Fruit fly (Drosophila melanogaster) whole organism, embryonic: ENCODE results near the gene CG10019.

Source experiments
- Atf3 ChIP-seq: fragments of 200-800 bp; sonication (Bioruptor generic); optimal IDR thresholded peaks from 3 replicates; lab custom pipeline; 2016; ENCODE audit warnings: missing biosample characterization, missing genetic modification characterization
- Atf6 ChIP-seq: fragments of 200-800 bp; sonication (Bioruptor generic); IDR thresholded peaks from 2 replicates; pipeline ENCODE4 v1.3.6; 2022; ENCODE audit warnings: missing biosample characterization, missing genetic modification characterization
- Blimp-1 ChIP-seq: fragments of 200-800 bp; sonication (Bioruptor generic); optimal IDR thresholded peaks from 3 replicates; lab custom pipeline; 2018; ENCODE audit warnings: missing biosample characterization, missing genetic modification characterization, mild to moderate bottlenecking, moderate library complexity, missing genetic modification reagents
- CG10366 ChIP-seq: fragments of 200-800 bp; sonication (Bioruptor generic); IDR thresholded peaks from 2 replicates; pipeline ENCODE4 v1.3.6; 2022; ENCODE audit warnings: missing biosample characterization, missing genetic modification characterization
- CG11560 ChIP-seq: fragments of 200-800 bp; sonication (Bioruptor generic); IDR thresholded peaks from 3 replicates; pipeline ENCODE4 v1.3.6; 2022; ENCODE audit warnings: missing biosample characterization, missing genetic modification characterization
- CG11696 ChIP-seq: fragments of 200-800 bp; sonication (Bioruptor generic); IDR thresholded peaks from 2 replicates; pipeline ENCODE4 v1.3.6; 2022; ENCODE audit warnings: missing biosample characterization, missing genetic modification characterization
- CG12219 ChIP-seq: fragments of 200-800 bp; sonication (Bioruptor generic); optimal IDR thresholded peaks from 3 replicates; lab custom pipeline; 2018; ENCODE audit warnings: missing biosample characterization, mild to moderate bottlenecking, missing genetic modification characterization
- CG15073 ChIP-seq: fragments of 200-800 bp; sonication (Bioruptor generic); optimal IDR thresholded peaks from 2 replicates; lab custom pipeline; 2016; ENCODE audit warnings: missing biosample characterization, missing genetic modification characterization
- CG15696 ChIP-seq: fragments of 200-800 bp; sonication (Bioruptor generic); optimal IDR thresholded peaks from 2 replicates; lab custom pipeline; 2019; ENCODE audit warnings: missing biosample characterization, mild to moderate bottlenecking, missing genetic modification characterization, moderate library complexity
- CG17328 ChIP-seq: fragments of 200-800 bp; sonication (Bioruptor generic); IDR thresholded peaks from 2 replicates; pipeline ENCODE4 v1.3.6; 2022; ENCODE audit warnings: missing biosample characterization, missing genetic modification characterization
- CG18262 ChIP-seq: fragments of 200-800 bp; optimal IDR thresholded peaks from 3 replicates; lab custom pipeline; 2019; ENCODE audit warnings: missing biosample characterization, mild to moderate bottlenecking, missing genetic modification characterization, moderate library complexity
- CG30403 ChIP-seq: fragments of 200-800 bp; sonication (Bioruptor generic); optimal IDR thresholded peaks from 3 replicates; lab custom pipeline; 2016; ENCODE audit warnings: missing biosample characterization, missing genetic modification characterization
- CG31441 ChIP-seq: fragments of 200-800 bp; sonication (Bioruptor generic); IDR thresholded peaks from 2 replicates; pipeline ENCODE4 v1.3.6; 2022; ENCODE audit warnings: missing biosample characterization, missing genetic modification characterization
- CG3163 ChIP-seq: fragments of 200-800 bp; sonication (Bioruptor generic); optimal IDR thresholded peaks from 3 replicates; lab custom pipeline; 2016; ENCODE audit warnings: missing biosample characterization, missing genetic modification characterization
- CG32532 ChIP-seq: fragments of 200-800 bp; sonication (Bioruptor generic); IDR thresholded peaks from 2 replicates; pipeline ENCODE4 v1.3.6; 2022; ENCODE audit warnings: missing biosample characterization, missing genetic modification characterization
- CG32772 ChIP-seq: fragments of 200-800 bp; sonication (Bioruptor generic); IDR thresholded peaks from 2 replicates; pipeline ENCODE4 v1.3.6; 2022; ENCODE audit warnings: missing biosample characterization, missing genetic modification characterization
- CG4404 ChIP-seq: fragments of 200-800 bp; sonication (Bioruptor generic); IDR thresholded peaks from 2 replicates; pipeline ENCODE4 v1.3.6; 2022; ENCODE audit warnings: missing biosample characterization, missing genetic modification characterization
- CG4707 ChIP-seq: fragments of 200-800 bp; sonication (Bioruptor generic); optimal IDR thresholded peaks from 2 replicates; lab custom pipeline; 2018; ENCODE audit warnings: missing biosample characterization, mild to moderate bottlenecking, missing genetic modification characterization, moderate library complexity
- CG5245 ChIP-seq: fragments of 200-800 bp; sonication (Bioruptor generic); optimal IDR thresholded peaks from 3 replicates; lab custom pipeline; 2016; ENCODE audit warnings: missing biosample characterization, missing genetic modification characterization
- CG6254 ChIP-seq: fragments of 200-800 bp; sonication (Bioruptor generic); optimal IDR thresholded peaks from 3 replicates; lab custom pipeline; 2017; ENCODE audit warnings: mild to moderate bottlenecking, missing biosample characterization, missing genetic modification reagents, missing genetic modification characterization
- CG8089 ChIP-seq: fragments of 200-800 bp; sonication (Bioruptor generic); optimal IDR thresholded peaks from 3 replicates; lab custom pipeline; 2016; ENCODE audit warnings: missing biosample characterization, missing genetic modification characterization
- CkIIα-i1 ChIP-seq: fragments of 200-800 bp; sonication (Bioruptor generic); IDR thresholded peaks from 2 replicates; pipeline ENCODE4 v1.3.6; 2022; ENCODE audit warnings: missing biosample characterization, missing genetic modification characterization
- Dref ChIP-seq: fragments of 200-800 bp; sonication (Bioruptor generic); IDR thresholded peaks from 2 replicates; pipeline ENCODE4 v1.3.6; 2022; ENCODE audit warnings: missing biosample characterization, missing genetic modification characterization
- E2f1 ChIP-seq: fragments of 200-800 bp; sonication (Bioruptor generic); IDR thresholded peaks from 2 replicates; pipeline ENCODE4 v1.3.6; 2022; ENCODE audit warnings: missing biosample characterization, missing genetic modification characterization
- Fer1 ChIP-seq: fragments of 200-800 bp; sonication (Bioruptor generic); optimal IDR thresholded peaks from 2 replicates; lab custom pipeline; 2017; ENCODE audit warnings: missing biosample characterization, mild to moderate bottlenecking, missing genetic modification characterization
- GATAe ChIP-seq: fragments of 200-800 bp; sonication (Bioruptor generic); conservative IDR thresholded peaks from 2 replicates; pipeline ENCODE4 v1.3.6; 2022; ENCODE audit warnings: missing biosample characterization, missing genetic modification characterization
- HHEX ChIP-seq: fragments of 200-800 bp; sonication (Bioruptor generic); optimal IDR thresholded peaks from 3 replicates; lab custom pipeline; 2017; ENCODE audit warnings: missing biosample characterization, mild to moderate bottlenecking, missing genetic modification characterization, missing genetic modification reagents
- Hr51 ChIP-seq, 2 experiments: fragments of 200-800 bp; sonication (Bioruptor generic); optimal IDR thresholded peaks; 2 replicates in 1 of 2; 3 replicates in 1 of 2; lab custom pipeline; 2016 to 2018; ENCODE audit warnings: missing biosample characterization in 2 of 2, missing genetic modification characterization in 2 of 2, mild to moderate bottlenecking in 1 of 2, moderate library complexity in 1 of 2
- Kr ChIP-seq: fragments of 200-800 bp; sonication (Bioruptor generic); optimal IDR thresholded peaks from 2 replicates; lab custom pipeline; 2017; ENCODE audit warnings: missing biosample characterization, mild to moderate bottlenecking, missing genetic modification characterization
- Spps ChIP-seq: fragments of 200-800 bp; sonication (Bioruptor generic); optimal IDR thresholded peaks from 2 replicates; lab custom pipeline; 2018; ENCODE audit warnings: missing biosample characterization, mild to moderate bottlenecking, missing genetic modification characterization
- Ssrp ChIP-seq: fragments of 200-800 bp; sonication (Bioruptor generic); optimal IDR thresholded peaks from 2 replicates; lab custom pipeline; 2018; ENCODE audit warnings: missing biosample characterization, mild to moderate bottlenecking, missing genetic modification characterization, moderate library complexity
- bcd ChIP-seq: fragments of 200-800 bp; sonication (Bioruptor generic); optimal IDR thresholded peaks from 2 replicates; lab custom pipeline; 2017; ENCODE audit warnings: missing biosample characterization, mild to moderate bottlenecking, missing genetic modification characterization
- bsh ChIP-seq, 2 experiments: fragments of 200-800 bp; sonication (Bioruptor generic); optimal IDR thresholded peaks; 2 replicates each; lab custom pipeline; 2017 to 2018; ENCODE audit warnings: mild to moderate bottlenecking in 2 of 2, missing biosample characterization in 2 of 2, missing genetic modification characterization in 2 of 2, moderate library complexity in 1 of 2
- cad ChIP-seq: fragments of >200 bp; optimal IDR thresholded peaks from 2 replicates; lab custom pipeline; 2017; ENCODE audit warnings: missing biosample characterization, missing genetic modification characterization
- cg ChIP-seq: fragments of 200-800 bp; sonication (Bioruptor generic); optimal IDR thresholded peaks from 3 replicates; lab custom pipeline; 2019; ENCODE audit warnings: missing biosample characterization, mild to moderate bottlenecking, missing genetic modification characterization, moderate library complexity
- corto ChIP-seq: fragments of 200-800 bp; sonication (Bioruptor generic); optimal IDR thresholded peaks from 2 replicates; lab custom pipeline; 2016; ENCODE audit warnings: missing biosample characterization, mild to moderate bottlenecking, missing genetic modification characterization, moderate library complexity
- crp ChIP-seq, 2 experiments: fragments of 200-800 bp; sonication (Bioruptor generic); optimal IDR thresholded peaks; 2 replicates in 1 of 2; 3 replicates in 1 of 2; lab custom pipeline; 2017; ENCODE audit warnings: missing biosample characterization in 2 of 2, missing genetic modification characterization in 2 of 2, mild to moderate bottlenecking in 1 of 2, moderate library complexity in 1 of 2
- dmrt11E ChIP-seq: fragments of 200-800 bp; sonication (Bioruptor generic); optimal IDR thresholded peaks from 3 replicates; lab custom pipeline; 2018; ENCODE audit warnings: missing biosample characterization, mild to moderate bottlenecking, missing genetic modification characterization, moderate library complexity
- fu2 ChIP-seq: fragments of 200-800 bp; sonication (Bioruptor generic); optimal IDR thresholded peaks from 2 replicates; lab custom pipeline; 2016; ENCODE audit warnings: missing biosample characterization, missing genetic modification characterization
- grn ChIP-seq: fragments of 200-800 bp; sonication (Bioruptor generic); optimal IDR thresholded peaks from 3 replicates; lab custom pipeline; 2017; ENCODE audit warnings: missing biosample characterization, missing genetic modification characterization
- gsb ChIP-seq: fragments of 200-800 bp; sonication (Bioruptor generic); IDR thresholded peaks from 2 replicates; pipeline ENCODE4 v1.3.6; 2022; ENCODE audit warnings: missing biosample characterization, missing genetic modification characterization
- gsb-n ChIP-seq: fragments of 200-800 bp; sonication (Bioruptor generic); optimal IDR thresholded peaks from 3 replicates; lab custom pipeline; 2018; ENCODE audit warnings: missing biosample characterization, mild to moderate bottlenecking, missing genetic modification characterization
- lilli ChIP-seq: fragments of 200-800 bp; sonication (Bioruptor generic); optimal IDR thresholded peaks from 3 replicates; lab custom pipeline; 2016; ENCODE audit warnings: missing biosample characterization, missing genetic modification characterization
- nmo ChIP-seq: fragments of 200-800 bp; sonication (Bioruptor generic); optimal IDR thresholded peaks from 2 replicates; lab custom pipeline; 2018; ENCODE audit warnings: missing biosample characterization, mild to moderate bottlenecking, missing genetic modification characterization, moderate library complexity
- nom ChIP-seq: fragments of 200-800 bp; sonication (Bioruptor generic); optimal IDR thresholded peaks from 2 replicates; lab custom pipeline; 2017; ENCODE audit warnings: missing biosample characterization, missing genetic modification characterization, mild to moderate bottlenecking, moderate library complexity, missing genetic modification reagents
- p53 ChIP-seq: fragments of 200-800 bp; sonication (Bioruptor generic); optimal IDR thresholded peaks from 2 replicates; lab custom pipeline; 2016; ENCODE audit warnings: missing biosample characterization, missing genetic modification characterization
- pita ChIP-seq: fragments of 200-800 bp; sonication (Bioruptor generic); optimal IDR thresholded peaks from 2 replicates; lab custom pipeline; 2017; ENCODE audit warnings: missing biosample characterization, mild to moderate bottlenecking, missing genetic modification characterization
- pzg ChIP-seq: fragments of 200-800 bp; sonication (Bioruptor generic); optimal IDR thresholded peaks from 3 replicates; lab custom pipeline; 2018; ENCODE audit warnings: missing biosample characterization, mild to moderate bottlenecking, missing genetic modification characterization, moderate library complexity
- sens ChIP-seq: fragments of 200-800 bp; sonication (Bioruptor generic); peaks from one replicate; lab custom pipeline; 2016; ENCODE audit warnings: missing biosample characterization, missing genetic modification characterization
- trem ChIP-seq: fragments of 200-800 bp; optimal IDR thresholded peaks from 3 replicates; lab custom pipeline; 2019; ENCODE audit warnings: missing biosample characterization, mild to moderate bottlenecking, missing genetic modification characterization, moderate library complexity

The CG10019 gene

dm6 chr2L:3791629-3792028 lies 61.4 kb downstream of the CG10019 start (continued):
- TF ChIP-seq CG4707 (GFP tag; lab: Kevin White, UChicago): peak; percentile 20
- no peak for TF ChIP-seq crp (GFP tag; optimal IDR thresholded peaks at IDR 0.05; lab: Kevin White, UChicago)
- TF ChIP-seq trem (tag; lab: Kevin White, UChicago): no peak
- TF ChIP-seq GATAe (GFP tag; lab: Robert Waterston, UW): peak; percentile 91
- TF ChIP-seq dmrt11E: no peak
- no peak for TF ChIP-seq Ssrp
- no peak for TF ChIP-seq Hr51 (GFP tag; optimal IDR thresholded peaks at IDR 0.05; lab: Kevin White, UChicago)
- TF ChIP-seq sens (GFP tag; lab: Kevin White, UChicago): no peak
- no peak for TF ChIP-seq CG18262 (tag; lab: Kevin White, UChicago)
- peak; percentile 63 for TF ChIP-seq grn
- TF ChIP-seq CG32772 (GFP tag; lab: Robert Waterston, UW): no peak
- no peak for TF ChIP-seq Dref (GFP tag; lab: Robert Waterston, UW)
- no peak for TF ChIP-seq CG6254 (GFP tag; lab: Kevin White, UChicago)
- TF ChIP-seq CG11696 (GFP tag; lab: Robert Waterston, UW): no peak
- TF ChIP-seq nmo (GFP tag; lab: Kevin White, UChicago): no peak
- TF ChIP-seq fu2 (GFP tag; lab: Kevin White, UChicago): no peak
- TF ChIP-seq Fer1 (GFP tag; lab: Kevin White, UChicago): no peak
- no peak for TF ChIP-seq nom (GFP tag; lab: Kevin White, UChicago)
- TF ChIP-seq pita (GFP tag; lab: Kevin White, UChicago): no peak
- TF ChIP-seq CG8089 (GFP tag; lab: Kevin White, UChicago): no peak
- TF ChIP-seq p53: no peak
- TF ChIP-seq corto (GFP tag; lab: Kevin White, UChicago): no peak
- no peak for TF ChIP-seq cad

- TF ChIP-seq CG30403 (GFP tag; lab: Kevin White, UChicago) (peak; percentile 72), CG4404 (GFP tag; lab: Robert Waterston, UW) (no peak), CkIIα-i1 (no peak), CG11560 (0 out of 3 replicates have a peak, but pooled peaks have one; percentile 6), CG32532 (GFP tag; lab: Robert Waterston, UW) (peak; percentile 75; the same call in 1 of the 2 replicates), CG12219 (peak; percentile 55), pzg (GFP tag; lab: Kevin White, UChicago) (peak; percentile 8), HHEX (no peak), Atf6 (GFP tag; lab: Robert Waterston, UW) (peak; percentile 75), CG3163 (peak; percentile 45), gsb (GFP tag; lab: Robert Waterston, UW) (peak; percentile 43; the same call in 1 of the 2 replicates), CG15073 (no peak), Spps (tag; lab: Kevin White, UChicago) (peak; percentile 14), nmo (GFP tag; lab: Kevin White, UChicago) (peak; percentile 69), cg (GFP tag; lab: Kevin White, UChicago) (no peak), Blimp-1 (GFP tag; lab: Kevin White, UChicago) (no peak), Kr (GFP tag; lab: Kevin White, UChicago) (no peak), Atf3 (GFP tag; lab: Kevin White, UChicago) (no peak), CG31441 (GFP tag; lab: Robert Waterston, UW) (0 out of 2 replicates have a peak, but pooled peaks have one; percentile 30), bsh (GFP tag; optimal IDR thresholded peaks at IDR 0.05; lab: Kevin White, UChicago) (peak; percentile 61 to 72), gsb-n (tag; lab: Kevin White, UChicago) (no peak), CG10366 (GFP tag; lab: Robert Waterston, UW) (peak; percentile 61), CG15696 (tag; lab: Kevin White, UChicago) (peak; percentile 34), E2f1 (GFP tag; lab: Robert Waterston, UW) (peak; percentile 37; the same call in 1 of the 2 replicates), bcd (GFP tag; lab: Kevin White, UChicago) (peak; percentile 54), CG5245 (peak; percentile 38), CG17328 (GFP tag; lab: Robert Waterston, UW) (peak; percentile 69), lilli (GFP tag; lab: Kevin White, UChicago) (peak; percentile 79)
These were observed 72.7 kb downstream of the CG10019 start for dm6 chr2L:3802818-3803456.
